Worm (Caenorhabditis elegans): Measurements from ENCODE around the gene C42C1.8.

- TF ChIP-seq W03F9.2 (tag; optimal IDR thresholded peaks at IDR 0.05) (no peak), him-1 (tag; optimal IDR thresholded peaks at IDR 0.05) (no peak), dao-5 (tag; optimal IDR thresholded peaks at IDR 0.05) (no peak)
Measured at ce11 chrIV:12334142-12334541, 43.3 kb downstream of the C42C1.8 start.
